Fruit fly (Drosophila melanogaster): ENCODE data around the gene Gyc89Db.
A peak's percentile ranks its signal among the peaks of the same experiment; 100 is the strongest.

The Gyc89Db gene

DNA sequence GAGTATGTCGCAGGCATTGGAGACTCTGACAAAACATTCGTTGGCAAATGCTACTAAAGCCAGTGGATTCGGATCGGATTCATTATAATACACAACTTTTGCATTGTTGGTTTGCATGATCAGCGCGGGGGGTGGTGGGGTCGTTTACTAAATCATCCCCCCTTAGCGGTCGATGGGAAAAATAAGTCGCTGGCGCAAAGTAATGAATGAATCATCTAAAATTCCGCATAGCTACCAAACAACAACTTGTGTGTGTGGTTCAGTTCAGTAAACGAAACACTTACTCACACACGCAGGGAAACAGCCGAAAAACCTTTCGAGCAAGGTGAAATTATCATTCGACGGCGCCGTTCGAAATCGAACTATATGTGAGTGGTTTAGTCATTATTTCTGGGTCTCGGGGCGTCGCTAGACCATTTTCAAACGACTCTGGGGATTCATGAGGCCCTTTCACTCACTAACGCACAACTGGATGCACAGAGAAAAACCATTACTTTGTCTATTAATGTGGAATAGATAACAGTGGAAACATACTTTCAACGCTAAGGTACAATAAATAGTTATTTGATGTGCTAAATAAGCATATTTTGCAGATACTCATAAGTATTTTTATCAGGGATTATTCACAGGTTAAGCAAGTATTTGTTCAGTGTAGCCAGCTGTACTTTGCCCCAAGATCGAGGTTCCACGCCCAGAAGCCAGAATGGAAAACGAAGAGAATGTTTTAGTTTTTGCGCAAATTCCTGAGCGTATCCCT is 28.4 kb upstream of the Gyc89Db start (continued):
- TF ChIP-seq Gug (GFP tag; IDR thresholded peaks at IDR 0.05) (peak; percentile 77), slou (GFP tag; optimal IDR thresholded peaks at IDR 0.05) (peak; percentile 3), zfh1 (GFP tag; IDR thresholded peaks at IDR 0.05) (peak; percentile 90), NFAT (GFP tag; IDR thresholded peaks at IDR 0.05) (peak; percentile 41; the same call in 1 of the 2 replicates), Atf3 (GFP tag; optimal IDR thresholded peaks at IDR 0.05) (peak; percentile 19), Myb (GFP tag; optimal IDR thresholded peaks at IDR 0.05) (peak; percentile 21), Atf6 (GFP tag; IDR thresholded peaks at IDR 0.05) (peak; percentile 57; the same call in 1 of the 2 replicates), CG3281 (GFP tag; optimal IDR thresholded peaks at IDR 0.05) (peak; percentile 60), CG14050 (GFP tag; IDR thresholded peaks at IDR 0.05) (0 out of 3 replicates have a peak, but pooled peaks have one; percentile 12), Fer3 (tag; optimal IDR thresholded peaks at IDR 0.05) (peak; percentile 75), ham (GFP tag; IDR thresholded peaks at IDR 0.05) (peak; percentile 65), luna (GFP tag; optimal IDR thresholded peaks at IDR 0.05) (no peak), Oaz (GFP tag; IDR thresholded peaks at IDR 0.05) (peak; percentile 63), CG2712 (tag; optimal IDR thresholded peaks at IDR 0.05) (peak; percentile 75), CG3163 (GFP tag; optimal IDR thresholded peaks at IDR 0.05) (no peak), CG12236 (GFP tag; optimal IDR thresholded peaks at IDR 0.05) (peak; percentile 10), GATAe (GFP tag; conservative IDR thresholded peaks at IDR 0.05) (no peak), lab (GFP tag; optimal IDR thresholded peaks at IDR 0.05) (peak; percentile 56), en (GFP tag; optimal IDR thresholded peaks at IDR 0.05) (peak; percentile 63), hbn (GFP tag; IDR thresholded peaks at IDR 0.05; ENCODE audit: partially characterized antibody) (no peak), D19A (tag; optimal IDR thresholded peaks at IDR 0.05) (peak; percentile 46), vvl (GFP tag; IDR thresholded peaks at IDR 0.05) (peak; percentile 80), CG1233 (GFP tag; optimal IDR thresholded peaks at IDR 0.05) (peak; percentile 14), CG17186 (GFP tag; optimal IDR thresholded peaks at IDR 0.05) (peak; percentile 66), oc (tag; optimal IDR thresholded peaks at IDR 0.05) (peak; percentile 65), CG14710 (tag; optimal IDR thresholded peaks at IDR 0.05) (peak; percentile 54), tin (GFP tag; optimal IDR thresholded peaks at IDR 0.05) (peak; percentile 4), pnt (GFP tag; optimal IDR thresholded peaks at IDR 0.05) (peak; percentile 82), CG6175 (GFP tag; IDR thresholded peaks at IDR 0.05) (0 out of 3 replicates have a peak, but pooled peaks have one; percentile 16), gcm (GFP tag; optimal IDR thresholded peaks at IDR 0.05) (peak; percentile 53), CG4854 (GFP tag; optimal IDR thresholded peaks at IDR 0.05) (peak; percentile 41), CG8290 (GFP tag; optimal IDR thresholded peaks at IDR 0.05) (no peak), CG8290 (tag; optimal IDR thresholded peaks at IDR 0.05) (peak in 1 of 2 experiments; percentile 97), wek (GFP tag; optimal IDR thresholded peaks at IDR 0.05) (peak; percentile 75), nmo (GFP tag; optimal IDR thresholded peaks at IDR 0.05) (peak; percentile 65), CkIIα-i1 (GFP tag; IDR thresholded peaks at IDR 0.05) (no peak), CG6254 (GFP tag; optimal IDR thresholded peaks at IDR 0.05) (peak; percentile 79), zfh2 (GFP tag; optimal IDR thresholded peaks at IDR 0.05) (peak; percentile 65), aop (GFP tag; IDR thresholded peaks at IDR 0.05) (0 out of 2 replicates have a peak, but pooled peaks have one; percentile 5), unpg (GFP tag; optimal IDR thresholded peaks at IDR 0.05) (peak; percentile 90), Nf-YB (GFP tag; optimal IDR thresholded peaks at IDR 0.05) (peak; percentile 27), ab (GFP tag; optimal IDR thresholded peaks at IDR 0.05) (no peak), CG11093 (GFP tag; IDR thresholded peaks at IDR 0.05) (peak; percentile 30), bigmax (GFP tag; optimal IDR thresholded peaks at IDR 0.05) (no peak), tgo (GFP tag; IDR thresholded peaks at IDR 0.05) (peak; percentile 73), nerfin-1 (tag; optimal IDR thresholded peaks at IDR 0.05) (no peak), MBD-R2 (GFP tag; IDR thresholded peaks at IDR 0.05) (peak; percentile 35; the same call in 1 of the 2 replicates), CG10565 (GFP tag; optimal IDR thresholded peaks at IDR 0.05) (peak; percentile 24), dpn (GFP tag; optimal IDR thresholded peaks at IDR 0.05) (peak in 1 of 2 experiments; percentile 71), CG4282 (GFP tag; optimal IDR thresholded peaks at IDR 0.05) (peak; percentile 45)

All from whole organism, embryonic.